Fruit fly (Drosophila melanogaster): ENCODE data around the gene CG34174.

CG34174 gene

dm6 chr2L:2164520-2165237 is 49.4 kb upstream of the CG34174 start (continued):
- peak; percentile 59 for TF ChIP-seq CG7839 (tag; optimal IDR thresholded peaks at IDR 0.05)
- no peak for TF ChIP-seq HLH4C (GFP tag; IDR thresholded peaks at IDR 0.05; ENCODE audit: partially characterized antibody)
- no peak for TF ChIP-seq tup (GFP tag; optimal IDR thresholded peaks at IDR 0.05)
- peak; percentile 9 for TF ChIP-seq cato (GFP tag; optimal IDR thresholded peaks at IDR 0.05; ENCODE audit: borderline replicate concordance)
- TF ChIP-seq CG8290 (GFP tag; optimal IDR thresholded peaks at IDR 0.05): peak; percentile 53
- TF ChIP-seq CG8290 (tag; optimal IDR thresholded peaks at IDR 0.05): peak; percentile 19 to 31
- TF ChIP-seq CG17568 (GFP tag; optimal IDR thresholded peaks at IDR 0.05): peak; percentile 27
- peak; percentile 56 for TF ChIP-seq CG2678 (tag; optimal IDR thresholded peaks at IDR 0.05)
- TF ChIP-seq crol (GFP tag; IDR thresholded peaks at IDR 0.05): peak; percentile 93
- TF ChIP-seq Ada2b (GFP tag; IDR thresholded peaks at IDR 0.05): peak; percentile 44; the same call in 1 of the 2 replicates
- TF ChIP-seq fru (optimal IDR thresholded peaks at IDR 0.05): no peak
- TF ChIP-seq CG9876 (GFP tag; optimal IDR thresholded peaks at IDR 0.05): peak; percentile 25
- TF ChIP-seq CG6654 (GFP tag; optimal IDR thresholded peaks at IDR 0.05): no peak
- peak; percentile 94 for TF ChIP-seq corto (GFP tag; optimal IDR thresholded peaks at IDR 0.05)
- peak; percentile 44 for TF ChIP-seq CG7745 (tag; optimal IDR thresholded peaks at IDR 0.05)
- peak; percentile 48 for TF ChIP-seq kay (GFP tag; optimal IDR thresholded peaks at IDR 0.05)
- TF ChIP-seq Gug (GFP tag; IDR thresholded peaks at IDR 0.05): peak; percentile 17; the same call in 2 of the 4 replicates
- TF ChIP-seq CG13624 (GFP tag; optimal IDR thresholded peaks at IDR 0.05): peak; percentile 46
- TF ChIP-seq Sry-δ (GFP tag; optimal IDR thresholded peaks at IDR 0.05): peak; percentile 21
- TF ChIP-seq CG7556 (GFP tag; optimal IDR thresholded peaks at IDR 0.05): peak; percentile 56
- TF ChIP-seq CG4617 (GFP tag; optimal IDR thresholded peaks at IDR 0.05; ENCODE audit: borderline replicate concordance): peak; percentile 5
- TF ChIP-seq tgo (GFP tag; IDR thresholded peaks at IDR 0.05): no peak; the same call in 2 of the 3 replicates
- TF ChIP-seq pb (GFP tag; optimal IDR thresholded peaks at IDR 0.05): peak; percentile 42
- no peak for TF ChIP-seq sr (GFP tag; IDR thresholded peaks at IDR 0.05)
- TF ChIP-seq peb (GFP tag; IDR thresholded peaks at IDR 0.05): peak; percentile 63; the same call in 1 of the 2 replicates
- peak; percentile 100 for TF ChIP-seq zf30C (GFP tag; optimal IDR thresholded peaks at IDR 0.05)
- no peak for TF ChIP-seq run (tag; optimal IDR thresholded peaks at IDR 0.05)
- no peak for TF ChIP-seq CG6854 (GFP tag; optimal IDR thresholded peaks at IDR 0.05)
- peak; percentile 58 for TF ChIP-seq CG30403 (GFP tag; optimal IDR thresholded peaks at IDR 0.05)
- peak; percentile 59; the same call in 1 of the 2 replicates for TF ChIP-seq sim (GFP tag; IDR thresholded peaks at IDR 0.05)
- no peak for TF ChIP-seq CG12104 (GFP tag; optimal IDR thresholded peaks at IDR 0.05)
- TF ChIP-seq CG17802 (tag; optimal IDR thresholded peaks at IDR 0.05): peak; percentile 45
- peak; percentile 66; the same call in 2 of the 3 replicates for TF ChIP-seq CG2199 (GFP tag; IDR thresholded peaks at IDR 0.05)
- TF ChIP-seq pum (GFP tag; optimal IDR thresholded peaks at IDR 0.05): peak; percentile 53
- TF ChIP-seq Adf1 (GFP tag; IDR thresholded peaks at IDR 0.05): no peak
- TF ChIP-seq CG1529 (GFP tag; optimal IDR thresholded peaks at IDR 0.05): peak; percentile 48
- no peak for TF ChIP-seq Taf1 (GFP tag; IDR thresholded peaks at IDR 0.05)
- no peak for TF ChIP-seq CG2889 (GFP tag; IDR thresholded peaks at IDR 0.05)
- peak; percentile 86 for TF ChIP-seq cad (GFP tag; optimal IDR thresholded peaks at IDR 0.05)
- TF ChIP-seq CG31441 (GFP tag; IDR thresholded peaks at IDR 0.05): peak; percentile 68; the same call in 1 of the 2 replicates
- TF ChIP-seq nau (GFP tag; optimal IDR thresholded peaks at IDR 0.05): no peak
- TF ChIP-seq mld (GFP tag; IDR thresholded peaks at IDR 0.05; ENCODE audit: partially characterized antibody): no peak
- peak; percentile 87 for TF ChIP-seq CG10979 (tag; optimal IDR thresholded peaks at IDR 0.05)
- TF ChIP-seq ac (GFP tag; optimal IDR thresholded peaks at IDR 0.05): peak; percentile 64
- TF ChIP-seq hkb (optimal IDR thresholded peaks at IDR 0.05): no peak
- TF ChIP-seq hkb (GFP tag; IDR thresholded peaks at IDR 0.05): peak; percentile 54; the same call in 1 of the 2 replicates
- no peak for TF ChIP-seq Fer3 (tag; optimal IDR thresholded peaks at IDR 0.05)
- TF ChIP-seq bsh (GFP tag; optimal IDR thresholded peaks at IDR 0.05): peak; percentile 77 to 81
- TF ChIP-seq bcd (GFP tag; optimal IDR thresholded peaks at IDR 0.05): peak; percentile 44
- no peak for TF ChIP-seq ERR (GFP tag; optimal IDR thresholded peaks at IDR 0.05)

All from whole organism, embryonic.